Fruit fly (Drosophila melanogaster) whole organism, embryonic: ENCODE results near the gene Notum.

Experiments
- Ada2b ChIP-seq: fragments of 200-800 bp; sonication (Bioruptor generic); IDR thresholded peaks from 2 replicates; pipeline ENCODE4 v1.3.6; 2022; ENCODE audit warnings: missing biosample characterization, missing genetic modification characterization
- Aef1 ChIP-seq: fragments of 200-800 bp; sonication (Bioruptor generic); IDR thresholded peaks from 3 replicates; pipeline ENCODE4 v1.3.6; 2022; ENCODE audit warnings: missing biosample characterization, missing genetic modification characterization
- B-H2 ChIP-seq: fragments of 200-800 bp; sonication (Bioruptor generic); optimal IDR thresholded peaks from 2 replicates; lab custom pipeline; 2018; ENCODE audit warnings: missing biosample characterization, mild to moderate bottlenecking, missing genetic modification characterization
- CG10321 ChIP-seq: fragments of 200-800 bp; sonication (Bioruptor generic); IDR thresholded peaks from 2 replicates; pipeline ENCODE4 v1.3.6; 2022; ENCODE audit warnings: missing biosample characterization, missing genetic modification characterization
- CG10654 ChIP-seq: fragments of 200-800 bp; sonication (Bioruptor generic); optimal IDR thresholded peaks from 2 replicates; lab custom pipeline; 2016; ENCODE audit warnings: missing biosample characterization, missing genetic modification characterization
- CG11723 ChIP-seq: fragments of 200-800 bp; sonication (Bioruptor generic); optimal IDR thresholded peaks from 2 replicates; lab custom pipeline; 2017; ENCODE audit warnings: missing biosample characterization, mild to moderate bottlenecking, missing genetic modification characterization
- CG12104 ChIP-seq: fragments of 200-800 bp; sonication (Bioruptor generic); optimal IDR thresholded peaks from 3 replicates; lab custom pipeline; 2016; ENCODE audit warnings: missing biosample characterization, missing genetic modification characterization
- CG12942 ChIP-seq: fragments of 200-800 bp; sonication (Bioruptor generic); optimal IDR thresholded peaks from 3 replicates; lab custom pipeline; 2016; ENCODE audit warnings: missing biosample characterization, missing genetic modification characterization
- CG13296 ChIP-seq: fragments of 200-800 bp; sonication (Bioruptor generic); optimal IDR thresholded peaks from 3 replicates; lab custom pipeline; 2018; ENCODE audit warnings: missing biosample characterization, mild to moderate bottlenecking, missing genetic modification characterization
- CG14050 ChIP-seq: fragments of 200-800 bp; sonication (Bioruptor generic); IDR thresholded peaks from 3 replicates; pipeline ENCODE4 v1.3.6; 2022; ENCODE audit warnings: missing biosample characterization, missing genetic modification characterization
- CG14710 ChIP-seq: fragments of 200-800 bp; sonication (Bioruptor generic); optimal IDR thresholded peaks from 3 replicates; lab custom pipeline; 2019; ENCODE audit warnings: missing biosample characterization, mild to moderate bottlenecking, missing genetic modification characterization, moderate library complexity
- CG16815 ChIP-seq: fragments of 200-800 bp; sonication (Bioruptor generic); optimal IDR thresholded peaks from 3 replicates; lab custom pipeline; 2017; ENCODE audit warnings: missing biosample characterization, mild to moderate bottlenecking, missing genetic modification characterization
- CG17186 ChIP-seq: fragments of 200-800 bp; sonication (Bioruptor generic); optimal IDR thresholded peaks from 3 replicates; lab custom pipeline; 2017; ENCODE audit warnings: missing biosample characterization, missing genetic modification reagents, missing genetic modification characterization
- CG17359 ChIP-seq: fragments of 200-800 bp; sonication (Bioruptor generic); optimal IDR thresholded peaks from 3 replicates; lab custom pipeline; 2018; ENCODE audit warnings: missing biosample characterization, mild to moderate bottlenecking, missing genetic modification characterization, moderate library complexity
- CG17361 ChIP-seq: fragments of 200-800 bp; sonication (Bioruptor generic); IDR thresholded peaks from 3 replicates; pipeline ENCODE4 v1.3.6; 2022; ENCODE audit warnings: missing biosample characterization, missing genetic modification characterization
- CG18262 ChIP-seq: fragments of 200-800 bp; optimal IDR thresholded peaks from 3 replicates; lab custom pipeline; 2019; ENCODE audit warnings: missing biosample characterization, mild to moderate bottlenecking, missing genetic modification characterization, moderate library complexity
- CG2678 ChIP-seq: fragments of 200-800 bp; sonication (Bioruptor generic); optimal IDR thresholded peaks from 3 replicates; lab custom pipeline; 2019; ENCODE audit warnings: missing biosample characterization, mild to moderate bottlenecking, missing genetic modification characterization, moderate library complexity
- CG2875 ChIP-seq: fragments of 200-800 bp; sonication (Bioruptor generic); optimal IDR thresholded peaks from 2 replicates; lab custom pipeline; 2017; ENCODE audit warnings: missing biosample characterization, mild to moderate bottlenecking, missing genetic modification characterization, missing genetic modification reagents
- CG32532 ChIP-seq: fragments of 200-800 bp; sonication (Bioruptor generic); IDR thresholded peaks from 2 replicates; pipeline ENCODE4 v1.3.6; 2022; ENCODE audit warnings: missing biosample characterization, missing genetic modification characterization
- CG34224 ChIP-seq: fragments of 200-800 bp; sonication (Bioruptor generic); IDR thresholded peaks from 3 replicates; pipeline ENCODE4 v1.3.6; 2022; ENCODE audit warnings: missing biosample characterization, missing genetic modification characterization; ENCODE audit not compliant: partially characterized antibody
- CG3847 ChIP-seq: fragments of 200-800 bp; sonication (Bioruptor generic); IDR thresholded peaks from 2 replicates; pipeline ENCODE4 v1.3.6; 2022; ENCODE audit warnings: missing biosample characterization, missing genetic modification characterization
- CG4282 ChIP-seq: fragments of 200-800 bp; sonication (Bioruptor generic); optimal IDR thresholded peaks from 2 replicates; lab custom pipeline; 2016; ENCODE audit warnings: missing biosample characterization, missing genetic modification characterization
- CG6854 ChIP-seq: fragments of 200-800 bp; sonication (Bioruptor generic); optimal IDR thresholded peaks from 3 replicates; lab custom pipeline; 2017; ENCODE audit warnings: missing biosample characterization, mild to moderate bottlenecking, missing genetic modification characterization
- CG7556 ChIP-seq: fragments of 200-800 bp; sonication (Bioruptor generic); optimal IDR thresholded peaks from 2 replicates; lab custom pipeline; 2017; ENCODE audit warnings: missing biosample characterization, mild to moderate bottlenecking, missing genetic modification characterization
- CG9797 ChIP-seq: fragments of 200-800 bp; sonication (Bioruptor generic); optimal IDR thresholded peaks from 3 replicates; lab custom pipeline; 2018; ENCODE audit warnings: missing biosample characterization, mild to moderate bottlenecking, missing genetic modification characterization
- Fer1 ChIP-seq: fragments of 200-800 bp; sonication (Bioruptor generic); optimal IDR thresholded peaks from 2 replicates; lab custom pipeline; 2017; ENCODE audit warnings: missing biosample characterization, mild to moderate bottlenecking, missing genetic modification characterization
- HLH3B ChIP-seq: fragments of 200-800 bp; sonication (Bioruptor generic); IDR thresholded peaks from 2 replicates; pipeline ENCODE4 v1.3.6; 2022; ENCODE audit warnings: missing biosample characterization, missing genetic modification characterization
- Hmr ChIP-seq: fragments of 200-800 bp; sonication (Bioruptor generic); optimal IDR thresholded peaks from 3 replicates; lab custom pipeline; 2017; ENCODE audit warnings: mild to moderate bottlenecking, missing biosample characterization, missing genetic modification reagents, missing genetic modification characterization
- Hr39 ChIP-seq: fragments of >200 bp; optimal IDR thresholded peaks from 2 replicates; lab custom pipeline; 2017
- ash1 ChIP-seq: fragments of 200-800 bp; sonication (Bioruptor generic); optimal IDR thresholded peaks from 2 replicates; lab custom pipeline; 2018; ENCODE audit warnings: missing biosample characterization, mild to moderate bottlenecking, missing genetic modification characterization
- bowl ChIP-seq: fragments of 200-800 bp; sonication (Bioruptor generic); IDR thresholded peaks from 2 replicates; pipeline ENCODE4 v1.3.6; 2022; ENCODE audit warnings: missing biosample characterization, missing genetic modification characterization
- da ChIP-seq: fragments of 200-800 bp; sonication (Bioruptor generic); optimal IDR thresholded peaks from 2 replicates; lab custom pipeline; 2016; ENCODE audit warnings: missing biosample characterization, missing genetic modification characterization
- esg ChIP-seq: fragments of 200-800 bp; sonication (Bioruptor generic); conservative IDR thresholded peaks from 2 replicates; pipeline ENCODE4 v1.3.6; 2022; ENCODE audit warnings: missing biosample characterization, missing genetic modification characterization
- ewg ChIP-seq: fragments of 200-800 bp; sonication (Bioruptor generic); optimal IDR thresholded peaks from 3 replicates; lab custom pipeline; 2017; ENCODE audit warnings: mild to moderate bottlenecking, missing biosample characterization, missing genetic modification reagents, missing genetic modification characterization
- gem ChIP-seq: fragments of 200-800 bp; sonication (Bioruptor generic); optimal IDR thresholded peaks from 2 replicates; lab custom pipeline; 2019; ENCODE audit warnings: missing biosample characterization, mild to moderate bottlenecking, missing genetic modification characterization, moderate library complexity
- grau ChIP-seq: fragments of 200-800 bp; optimal IDR thresholded peaks from 3 replicates; lab custom pipeline; 2019; ENCODE audit warnings: missing biosample characterization, mild to moderate bottlenecking, missing genetic modification characterization, moderate library complexity
- grn ChIP-seq: fragments of 200-800 bp; sonication (Bioruptor generic); optimal IDR thresholded peaks from 3 replicates; lab custom pipeline; 2017; ENCODE audit warnings: missing biosample characterization, missing genetic modification characterization
- her ChIP-seq: fragments of 200-800 bp; sonication (Bioruptor generic); optimal IDR thresholded peaks from 2 replicates; lab custom pipeline; 2016; ENCODE audit warnings: missing biosample characterization, missing genetic modification characterization
- knrl ChIP-seq: fragments of 200-800 bp; sonication (Bioruptor generic); IDR thresholded peaks from 3 replicates; pipeline ENCODE4 v1.3.6; 2022; ENCODE audit warnings: missing biosample characterization, missing genetic modification characterization; ENCODE audit not compliant: partially characterized antibody
- mam ChIP-seq: fragments of 200-800 bp; sonication (Bioruptor generic); optimal IDR thresholded peaks from 3 replicates; lab custom pipeline; 2016; ENCODE audit warnings: missing biosample characterization, missing genetic modification characterization
- pan ChIP-seq, 4 experiments: fragments of >200 bp in 3 of 4; fragments of 200-800 bp in 1 of 4; sonication (Bioruptor generic) in 1 of 4; optimal IDR thresholded peaks in 3 of 4; IDR thresholded peaks in 1 of 4; 2 replicates each; pipeline versions ENCODE4 v1.3.6 to Lab custom; 2017 to 2022; ENCODE audit warnings: missing biosample characterization in 2 of 4, missing genetic modification characterization in 2 of 4, mixed read lengths in 1 of 4
- sisA ChIP-seq: fragments of 200-800 bp; sonication (Bioruptor generic); IDR thresholded peaks from 2 replicates; pipeline ENCODE4 v1.3.6; 2022; ENCODE audit warnings: missing biosample characterization, missing genetic modification characterization
- slou ChIP-seq: fragments of 200-800 bp; sonication (Bioruptor generic); optimal IDR thresholded peaks from 3 replicates; lab custom pipeline; 2016; ENCODE audit warnings: missing biosample characterization, missing genetic modification characterization
- tap ChIP-seq: fragments of 200-800 bp; optimal IDR thresholded peaks from 3 replicates; lab custom pipeline; 2019; ENCODE audit warnings: missing biosample characterization, mild to moderate bottlenecking, missing genetic modification characterization, moderate library complexity
- tgo ChIP-seq: fragments of 200-800 bp; sonication (Bioruptor generic); IDR thresholded peaks from 3 replicates; pipeline ENCODE4 v1.3.6; 2022; ENCODE audit warnings: missing biosample characterization, missing genetic modification characterization
- tup ChIP-seq: fragments of 200-800 bp; sonication (Bioruptor generic); optimal IDR thresholded peaks from 2 replicates; lab custom pipeline; 2016; ENCODE audit warnings: missing biosample characterization, mild to moderate bottlenecking, missing genetic modification characterization, moderate library complexity
- unc-4 ChIP-seq: fragments of 200-800 bp; sonication (Bioruptor generic); IDR thresholded peaks from 2 replicates; pipeline ENCODE4 v1.3.6; 2022; ENCODE audit warnings: missing biosample characterization, missing genetic modification characterization; ENCODE audit not compliant: partially characterized antibody
- unpg ChIP-seq: fragments of 200-800 bp; sonication (Bioruptor generic); optimal IDR thresholded peaks from 3 replicates; lab custom pipeline; 2018; ENCODE audit warnings: missing biosample characterization, mild to moderate bottlenecking, missing genetic modification characterization, moderate library complexity
- vvl ChIP-seq: fragments of 200-800 bp; sonication (Bioruptor generic); IDR thresholded peaks from 2 replicates; pipeline ENCODE4 v1.3.6; 2022; ENCODE audit warnings: missing biosample characterization, missing genetic modification characterization

The Notum gene

DNA sequence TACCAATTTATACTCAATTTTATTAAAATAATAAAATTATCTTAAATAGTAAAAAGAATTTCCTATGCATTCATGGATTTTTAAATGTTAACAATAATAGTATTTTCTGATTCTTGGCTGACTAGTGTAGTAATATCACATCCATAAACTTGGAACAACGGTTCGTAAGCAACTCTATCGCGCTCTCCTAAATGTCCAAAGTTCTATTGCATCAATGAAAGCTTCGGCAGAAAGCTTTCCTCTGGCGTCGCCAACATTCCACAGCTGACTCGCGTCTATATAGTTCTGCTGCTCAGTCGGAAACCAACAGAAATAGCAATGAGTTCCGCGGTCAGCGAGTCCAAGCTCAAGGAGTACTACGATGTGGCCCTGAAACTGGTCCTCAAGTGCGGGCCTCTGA is 46.5 kb upstream of the Notum start, which contains the start of gene CG17029 (continued):
- TF ChIP-seq CG6854 (GFP tag; lab: Kevin White, UChicago) (peak; percentile 44), CG2678 (tag; lab: Kevin White, UChicago) (peak; percentile 54), CG32532 (GFP tag; lab: Robert Waterston, UW) (peak; percentile 35; the same call in 1 of the 2 replicates), CG11723 (GFP tag; lab: Kevin White, UChicago) (no peak), Ada2b (GFP tag; lab: Robert Waterston, UW) (no peak), HLH3B (GFP tag; lab: Robert Waterston, UW) (no peak), Hmr (GFP tag; lab: Kevin White, UChicago) (no peak), tup (GFP tag; lab: Kevin White, UChicago) (no peak), CG17361 (GFP tag; lab: Robert Waterston, UW) (no peak), gem (tag; lab: Kevin White, UChicago) (no peak), CG3847 (GFP tag; lab: Robert Waterston, UW) (no peak), CG10321 (GFP tag; lab: Robert Waterston, UW) (no peak), da (GFP tag; lab: Kevin White, UChicago) (no peak), slou (GFP tag; lab: Kevin White, UChicago) (no peak), CG2875 (GFP tag; lab: Kevin White, UChicago) (no peak), Hr39 (lab: Kevin White, UChicago) (no peak), vvl (GFP tag; lab: Robert Waterston, UW) (0 out of 2 replicates have a peak, but pooled peaks have one; percentile 14)

DNA sequence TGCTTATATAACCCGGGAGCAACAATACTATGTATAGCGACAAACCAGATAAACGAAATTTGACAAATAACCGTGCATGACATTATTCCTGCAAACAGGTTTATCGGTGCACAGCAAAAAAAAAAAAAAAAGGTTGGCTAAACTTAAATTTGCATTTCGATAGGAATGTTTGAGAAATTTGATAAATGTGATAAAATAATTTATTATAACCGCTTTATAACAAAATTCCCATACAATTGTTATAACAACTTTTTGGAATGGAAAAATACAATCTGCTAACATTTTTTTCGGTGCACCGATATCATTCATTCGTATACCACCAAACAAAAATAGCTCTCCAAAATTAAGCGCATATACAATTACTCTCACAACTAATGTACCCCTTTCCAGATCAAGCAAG is 45.7 kb upstream of the Notum start:
- TF ChIP-seq CG17359 (tag; lab: Kevin White, UChicago) = peak; percentile 71
- no peak for TF ChIP-seq CG7556 (GFP tag; lab: Kevin White, UChicago)
- peak; percentile 18 for TF ChIP-seq CG10654 (GFP tag; lab: Kevin White, UChicago)
- TF ChIP-seq mam (GFP tag; lab: Kevin White, UChicago) = peak; percentile 21
- no peak for TF ChIP-seq bowl
- no peak for TF ChIP-seq unc-4 (GFP tag; lab: Robert Waterston, UW)
- TF ChIP-seq ewg = no peak
- TF ChIP-seq ash1 = no peak
- no peak for TF ChIP-seq grn (GFP tag; lab: Kevin White, UChicago)
- no peak for TF ChIP-seq CG9797 (GFP tag; lab: Kevin White, UChicago)
- peak; percentile 12 for TF ChIP-seq CG12104 (GFP tag; lab: Kevin White, UChicago)
- no peak for TF ChIP-seq pan (optimal IDR thresholded peaks at IDR 0.05; lab: Kevin White, UChicago)
- peak in 1 of 2 experiments; percentile 84 for TF ChIP-seq pan (GFP tag; optimal IDR thresholded peaks at IDR 0.05 in 1 of 2, IDR thresholded peaks at IDR 0.05 in 1 of 2)
- peak; percentile 79 for TF ChIP-seq vvl (GFP tag; lab: Robert Waterston, UW)
- peak; percentile 68 for TF ChIP-seq Fer1 (GFP tag; lab: Kevin White, UChicago)
- TF ChIP-seq CG14710 (tag; lab: Kevin White, UChicago) = peak; percentile 7
- no peak for TF ChIP-seq CG12942 (GFP tag; lab: Kevin White, UChicago)
- no peak for TF ChIP-seq knrl (GFP tag; lab: Robert Waterston, UW)
- no peak for TF ChIP-seq B-H2 (GFP tag; lab: Kevin White, UChicago)
- TF ChIP-seq CG4282 (GFP tag; lab: Kevin White, UChicago) = no peak
- TF ChIP-seq CG34224 (GFP tag; lab: Robert Waterston, UW) = no peak
- no peak for TF ChIP-seq CG17186 (GFP tag; lab: Kevin White, UChicago)
- TF ChIP-seq sisA (GFP tag; lab: Robert Waterston, UW) = peak; percentile 42
- TF ChIP-seq Aef1 (GFP tag; lab: Robert Waterston, UW) = peak; percentile 50
- TF ChIP-seq esg (GFP tag; lab: Robert Waterston, UW) = peak; percentile 50
- TF ChIP-seq CG13296 (GFP tag; lab: Kevin White, UChicago) = peak; percentile 39
- TF ChIP-seq tgo (GFP tag; lab: Robert Waterston, UW) = peak; percentile 77
- TF ChIP-seq unpg (GFP tag; lab: Kevin White, UChicago) = peak; percentile 39
- no peak for TF ChIP-seq CG14050 (GFP tag; lab: Robert Waterston, UW)
- TF ChIP-seq her (GFP tag; lab: Kevin White, UChicago) = no peak
- peak; percentile 28 for TF ChIP-seq tap (tag; lab: Kevin White, UChicago)
- TF ChIP-seq CG16815 = no peak
- TF ChIP-seq CG18262 (tag; lab: Kevin White, UChicago) = peak; percentile 66
- TF ChIP-seq grau = peak; percentile 44
